Worm (Caenorhabditis elegans) whole organism, late embryonic: Measurements from ENCODE around the gene ard-1.

Experiments used
- C38D4.7 ChIP-seq: fragments of 200-800 bp; sonication (Bioruptor generic); optimal IDR thresholded peaks from 2 replicates; lab custom pipeline; 2018; ENCODE audit warnings: mild to moderate bottlenecking, missing genetic modification characterization, moderate library complexity, missing compliant biosample characterization
- K02D7.2 ChIP-seq: sonication (generic microtip); optimal IDR thresholded peaks from 2 replicates; lab custom pipeline; 2017; ENCODE audit warnings: mild to moderate bottlenecking, missing genetic modification characterization, missing compliant biosample characterization
- K09A11.1 ChIP-seq: sonication (generic microtip); optimal IDR thresholded peaks from 2 replicates; lab custom pipeline; 2017; ENCODE audit warnings: antibody characterized with exemption, mild to moderate bottlenecking, missing genetic modification characterization, missing compliant biosample characterization; ENCODE audit not compliant: insufficient read depth
- T23F11.4 ChIP-seq: fragments of 200-800 bp; sonication (Bioruptor generic); optimal IDR thresholded peaks from 2 replicates; lab custom pipeline; 2018; ENCODE audit warnings: mild to moderate bottlenecking, missing genetic modification characterization, missing compliant biosample characterization
- Y22D7AL.16 ChIP-seq: sonication (generic microtip); optimal IDR thresholded peaks from 2 replicates; lab custom pipeline; 2016; ENCODE audit warnings: missing genetic modification characterization, missing compliant biosample characterization
- ceh-14 ChIP-seq: sonication (generic microtip); optimal IDR thresholded peaks from 2 replicates; lab custom pipeline; 2016; ENCODE audit warnings: missing genotype, missing genetic modification characterization, missing compliant biosample characterization
- ceh-18 ChIP-seq: sonication (generic microtip); optimal IDR thresholded peaks from 2 replicates; lab custom pipeline; 2016; ENCODE audit warnings: missing genetic modification characterization, missing compliant biosample characterization
- ceh-2 ChIP-seq: sonication (generic microtip); optimal IDR thresholded peaks from 2 replicates; lab custom pipeline; 2016; ENCODE audit warnings: missing genotype, missing genetic modification characterization, missing compliant biosample characterization
- ceh-24 ChIP-seq: sonication (generic microtip); optimal IDR thresholded peaks from 2 replicates; lab custom pipeline; 2016; ENCODE audit warnings: mild to moderate bottlenecking, missing genetic modification characterization, missing compliant biosample characterization
- ceh-30 ChIP-seq: fragments of 150-350 bp; optimal IDR thresholded peaks from 2 replicates; lab custom pipeline; 2014; ENCODE audit warnings: missing biosample characterization, missing genetic modification characterization
- ceh-31 ChIP-seq: sonication (generic microtip); optimal IDR thresholded peaks from 2 replicates; lab custom pipeline; 2016; ENCODE audit warnings: missing genetic modification characterization, missing compliant biosample characterization
- ceh-34 ChIP-seq: sonication (generic microtip); optimal IDR thresholded peaks from 2 replicates; lab custom pipeline; 2016; ENCODE audit warnings: mild to moderate bottlenecking, missing genetic modification characterization, missing compliant biosample characterization
- ceh-6 ChIP-seq: fragments of 200-800 bp; sonication (Bioruptor generic); optimal IDR thresholded peaks from 2 replicates; lab custom pipeline; 2018; ENCODE audit warnings: mild to moderate bottlenecking, missing genetic modification characterization, missing compliant biosample characterization
- che-1 ChIP-seq: sonication (generic microtip); optimal IDR thresholded peaks from 2 replicates; lab custom pipeline; 2016; ENCODE audit warnings: mild to moderate bottlenecking, missing genetic modification characterization, missing compliant biosample characterization
- dmd-4 ChIP-seq: sonication (generic microtip); optimal IDR thresholded peaks from 2 replicates; lab custom pipeline; 2016; ENCODE audit warnings: borderline replicate concordance, missing genetic modification characterization, missing compliant biosample characterization
- dve-1 ChIP-seq: sonication (generic microtip); optimal IDR thresholded peaks from 2 replicates; lab custom pipeline; 2017; ENCODE audit warnings: antibody characterized with exemption, mild to moderate bottlenecking, missing genetic modification characterization, missing compliant biosample characterization
- elt-2 ChIP-seq: sonication (generic microtip); optimal IDR thresholded peaks from 2 replicates; lab custom pipeline; 2016; ENCODE audit warnings: missing genetic modification reagents, missing genetic modification characterization, missing compliant biosample characterization
- elt-4 ChIP-seq: sonication (generic microtip); optimal IDR thresholded peaks from 2 replicates; lab custom pipeline; 2016; ENCODE audit warnings: missing genetic modification characterization, missing compliant biosample characterization
- ets-4 ChIP-seq: sonication (generic microtip); optimal IDR thresholded peaks from 2 replicates; lab custom pipeline; 2016; ENCODE audit warnings: missing genetic modification characterization, missing compliant biosample characterization
- eyg-1 ChIP-seq: sonication (generic microtip); optimal IDR thresholded peaks from 2 replicates; lab custom pipeline; 2016; ENCODE audit warnings: missing genotype, missing genetic modification characterization, missing compliant biosample characterization
- fax-1 ChIP-seq: sonication (generic microtip); optimal IDR thresholded peaks from 2 replicates; lab custom pipeline; 2016; ENCODE audit warnings: missing genotype, missing genetic modification characterization, missing compliant biosample characterization
- fkh-10 ChIP-seq: fragments of 150-350 bp; optimal IDR thresholded peaks from 2 replicates; lab custom pipeline; 2014; ENCODE audit warnings: missing biosample characterization, missing genetic modification reagents, missing genetic modification characterization
- fkh-6 ChIP-seq: sonication (generic microtip); optimal IDR thresholded peaks from 2 replicates; lab custom pipeline; 2016; ENCODE audit warnings: missing genetic modification characterization, missing compliant biosample characterization
- gmeb-2 ChIP-seq: sonication (generic microtip); optimal IDR thresholded peaks from 2 replicates; lab custom pipeline; 2016; ENCODE audit warnings: missing genetic modification characterization, inconsistent platforms, missing compliant biosample characterization
- hlh-15 ChIP-seq: sonication (generic microtip); optimal IDR thresholded peaks from 2 replicates; lab custom pipeline; 2016; ENCODE audit warnings: missing genetic modification characterization, missing compliant biosample characterization
- hlh-30 ChIP-seq: sonication (generic microtip); optimal IDR thresholded peaks from 2 replicates; lab custom pipeline; 2017; ENCODE audit warnings: antibody characterized with exemption, missing genetic modification characterization, missing compliant biosample characterization; ENCODE audit not compliant: insufficient read depth
- hlh-8 ChIP-seq: sonication (generic microtip); optimal IDR thresholded peaks from 2 replicates; lab custom pipeline; 2016; ENCODE audit warnings: missing genotype, missing genetic modification characterization, missing compliant biosample characterization
- mec-3 ChIP-seq: sonication (generic microtip); optimal IDR thresholded peaks from 2 replicates; lab custom pipeline; 2016; ENCODE audit warnings: borderline replicate concordance, missing genetic modification characterization, missing compliant biosample characterization
- nfya-1 ChIP-seq: sonication (generic microtip); optimal IDR thresholded peaks from 2 replicates; lab custom pipeline; 2017; ENCODE audit warnings: missing genetic modification characterization, mild to moderate bottlenecking, missing compliant biosample characterization, antibody characterized with exemption, moderate library complexity
- npax-4 ChIP-seq: sonication (generic microtip); optimal IDR thresholded peaks from 2 replicates; lab custom pipeline; 2016; ENCODE audit warnings: missing genetic modification characterization, missing compliant biosample characterization
- pag-3 ChIP-seq: sonication (generic microtip); optimal IDR thresholded peaks from 2 replicates; lab custom pipeline; 2016; ENCODE audit warnings: missing compliant biosample characterization, missing genetic modification characterization, borderline replicate concordance
- pax-1 ChIP-seq: fragments of 150-350 bp; optimal IDR thresholded peaks from 2 replicates; lab custom pipeline; 2014; ENCODE audit warnings: missing biosample characterization, missing genetic modification characterization
- ref-2 ChIP-seq: sonication (generic microtip); optimal IDR thresholded peaks from 2 replicates; lab custom pipeline; 2016; ENCODE audit warnings: missing genetic modification characterization, missing compliant biosample characterization
- sox-2 ChIP-seq: fragments of 200-800 bp; sonication (Bioruptor generic); IDR thresholded peaks from 2 replicates; pipeline ENCODE4 v1.3.6; 2022; ENCODE audit warnings: missing genetic modification reagents, missing genetic modification characterization, missing compliant biosample characterization
- syd-9 ChIP-seq: sonication (generic microtip); optimal IDR thresholded peaks from 2 replicates; lab custom pipeline; 2016; ENCODE audit warnings: mild to moderate bottlenecking, missing genetic modification characterization, moderate library complexity, missing compliant biosample characterization
- tbx-2 ChIP-seq: sonication (generic microtip); optimal IDR thresholded peaks from 2 replicates; lab custom pipeline; 2016; ENCODE audit warnings: missing genetic modification characterization, missing compliant biosample characterization
- unc-42 ChIP-seq: sonication (generic microtip); optimal IDR thresholded peaks from 2 replicates; lab custom pipeline; 2016; ENCODE audit warnings: missing genotype, missing genetic modification characterization, missing compliant biosample characterization
- ztf-16 ChIP-seq: sonication (generic microtip); optimal IDR thresholded peaks from 2 replicates; lab custom pipeline; 2017; ENCODE audit warnings: missing genetic modification characterization, missing compliant biosample characterization

The ard-1 gene

DNA sequence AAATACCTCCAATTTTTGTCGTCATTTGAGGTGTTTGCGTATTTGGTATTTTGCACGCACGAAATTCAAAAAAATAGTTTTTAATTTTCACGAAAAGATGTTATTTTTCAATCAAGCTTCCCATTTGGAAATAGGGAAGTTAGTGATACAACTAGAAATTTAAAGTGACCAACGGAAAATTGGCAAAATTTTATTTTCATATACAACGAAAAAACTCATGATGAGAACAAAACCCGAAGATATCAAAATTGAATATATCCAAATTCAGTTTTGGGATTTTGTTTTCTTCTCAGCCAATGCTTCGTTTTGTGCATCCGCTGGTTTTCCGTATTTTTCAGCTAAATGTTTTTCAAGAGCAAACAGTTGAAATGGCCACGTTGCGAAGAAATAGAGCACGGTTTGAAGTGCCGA lies 14.9 kb downstream of the ard-1 start:
- TF ChIP-seq pag-3 (tag; lab: Kevin White, UChicago) (no peak), che-1 (tag; lab: Kevin White, UChicago) (no peak), mec-3 (tag; lab: Kevin White, UChicago) (no peak), nfya-1 (no peak), dve-1 (no peak), elt-2 (tag; lab: Kevin White, UChicago) (no peak)

DNA sequence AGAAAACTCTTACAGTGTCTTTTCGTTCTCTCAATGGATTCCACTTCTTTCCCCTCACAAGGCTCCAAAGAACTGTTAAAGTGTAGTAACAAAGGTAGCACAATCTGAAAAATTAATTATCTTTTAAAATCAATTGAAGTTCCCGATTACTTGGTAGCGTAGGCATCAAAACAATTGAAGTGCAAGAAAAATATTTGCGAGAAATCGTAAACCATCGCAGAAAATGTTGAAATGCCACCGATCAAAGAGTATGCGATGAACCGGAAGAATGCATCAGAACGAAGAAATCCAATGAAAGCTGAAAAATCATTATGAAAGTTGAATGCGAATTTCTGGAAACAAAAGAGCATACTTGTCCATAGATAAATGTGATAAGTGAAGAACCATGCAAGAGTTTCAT lies 15.4 kb downstream of the ard-1 start:
- no peak for TF ChIP-seq hlh-15 (tag; lab: Kevin White, UChicago)
- no peak for TF ChIP-seq ceh-30 (tag; lab: Kevin White, UChicago)
- TF ChIP-seq dmd-4 (tag; lab: Kevin White, UChicago) = no peak
- TF ChIP-seq hlh-30 (tag; lab: Kevin White, UChicago) = no peak
- no peak for TF ChIP-seq Y22D7AL.16 (tag; lab: Kevin White, UChicago)
- TF ChIP-seq ztf-16 (tag; lab: Kevin White, UChicago) = no peak
- no peak for TF ChIP-seq T23F11.4 (GFP tag; lab: Kevin White, UChicago)
- no peak for TF ChIP-seq ceh-18 (tag; lab: Kevin White, UChicago)
- TF ChIP-seq ceh-6 (GFP tag; lab: Kevin White, UChicago) = no peak
- TF ChIP-seq elt-4 (tag; lab: Kevin White, UChicago) = no peak
- no peak for TF ChIP-seq hlh-8
- no peak for TF ChIP-seq ets-4 (tag; lab: Kevin White, UChicago)
- no peak for TF ChIP-seq fkh-10 (GFP tag; lab: Kevin White, UChicago)
- TF ChIP-seq pax-1 (tag; lab: Kevin White, UChicago) = no peak
- TF ChIP-seq K02D7.2 (tag; lab: Kevin White, UChicago) = no peak
- no peak for TF ChIP-seq tbx-2 (tag; lab: Kevin White, UChicago)
- no peak for TF ChIP-seq ceh-24 (tag; lab: Kevin White, UChicago)
- TF ChIP-seq eyg-1 (tag; lab: Kevin White, UChicago) = no peak

DNA sequence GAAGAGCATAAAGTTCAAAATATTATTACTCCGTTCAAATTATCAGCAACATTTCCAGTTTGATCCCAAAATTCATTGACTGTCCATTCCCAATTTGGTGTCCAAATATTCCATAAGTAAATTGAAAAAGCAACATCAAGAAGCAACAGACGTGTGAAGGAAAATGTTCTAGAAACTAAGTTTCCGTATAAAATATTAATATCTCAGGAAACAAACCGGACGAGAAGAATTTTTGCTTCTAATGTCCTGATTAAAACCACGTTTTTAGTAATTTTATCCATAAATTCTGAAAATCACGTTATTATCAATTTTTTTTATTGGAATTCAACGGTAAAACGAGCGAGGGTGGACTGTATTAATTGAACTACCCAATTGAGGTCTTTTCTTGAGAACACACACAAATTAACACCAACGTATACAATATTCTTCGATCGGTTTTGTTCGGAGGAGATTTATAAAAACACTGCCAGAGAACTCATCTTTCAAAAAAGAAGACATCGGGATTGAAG lies 15.9 kb downstream of the ard-1 start, which contains the start of gene pigq-1:
Gene pigq-1 (minus strand): TSS at position 286 of the 509 bp plus-strand sequence.
- TF ChIP-seq ceh-34 = no peak
- no peak for TF ChIP-seq ceh-2 (tag; lab: Kevin White, UChicago)
- TF ChIP-seq ceh-14 (tag; lab: Kevin White, UChicago) = no peak
- TF ChIP-seq K09A11.1 = no peak
- no peak for TF ChIP-seq sox-2
- TF ChIP-seq T23F11.4 (GFP tag; lab: Kevin White, UChicago) = no peak
- TF ChIP-seq gmeb-2 (tag; lab: Kevin White, UChicago) = no peak
- TF ChIP-seq npax-4 (tag; lab: Kevin White, UChicago) = no peak
- no peak for TF ChIP-seq K02D7.2 (tag; lab: Kevin White, UChicago)

DNA sequence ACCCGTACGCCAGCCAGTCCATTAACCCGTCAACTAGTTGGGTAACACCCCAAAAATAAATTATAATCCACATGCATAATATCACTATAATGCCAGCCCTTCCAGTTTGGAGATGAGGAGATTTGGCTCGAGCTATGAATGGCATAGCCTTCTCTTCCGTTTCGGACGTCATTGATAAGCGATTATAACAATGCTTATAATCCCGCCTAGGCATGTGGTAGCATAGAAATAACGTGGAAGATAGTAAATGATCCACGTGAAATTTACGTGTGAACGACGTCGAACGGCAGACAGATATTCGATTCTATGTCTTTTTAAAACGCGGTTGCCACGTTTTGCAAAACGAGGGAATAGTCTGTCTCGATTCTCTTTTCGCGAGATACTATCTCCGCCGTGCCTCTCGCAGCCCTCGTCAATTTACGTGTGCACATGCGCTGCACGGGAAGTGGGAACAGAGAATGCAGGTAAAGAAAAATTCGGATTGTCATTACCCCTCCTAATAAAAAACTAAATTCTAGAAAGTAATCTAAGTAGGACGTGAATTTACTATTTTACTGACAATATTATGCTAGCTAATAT lies 17.8 kb downstream of the ard-1 start:
- TF ChIP-seq syd-9 (tag; lab: Kevin White, UChicago) (no peak), pax-1 (tag; lab: Kevin White, UChicago) (no peak), fkh-6 (tag; lab: Kevin White, UChicago) (no peak), fax-1 (no peak), ceh-14 (tag; lab: Kevin White, UChicago) (no peak), ceh-18 (tag; lab: Kevin White, UChicago) (no peak), ceh-31 (tag; lab: Kevin White, UChicago) (no peak), ztf-16 (tag; lab: Kevin White, UChicago) (no peak), unc-42 (tag; lab: Kevin White, UChicago) (no peak), C38D4.7 (GFP tag; lab: Kevin White, UChicago) (no peak), ref-2 (tag; lab: Kevin White, UChicago) (no peak), K09A11.1 (no peak)
